Worm (Caenorhabditis elegans) whole organism, L1 larva: ENCODE measurements around the gene clec-51.

Experiments used
- F16B12.6 ChIP-seq: fragments of 150-350 bp; optimal IDR thresholded peaks from 2 replicates; lab custom pipeline; 2014; ENCODE audit warnings: missing biosample characterization, missing genetic modification characterization
- alr-1 ChIP-seq: fragments of 200-800 bp; sonication (Bioruptor generic); optimal IDR thresholded peaks from 2 replicates; lab custom pipeline; 2018; ENCODE audit warnings: borderline replicate concordance, mild to moderate bottlenecking, missing genetic modification characterization, missing compliant biosample characterization
- aly-2 ChIP-seq: fragments of 150-350 bp; optimal IDR thresholded peaks from 2 replicates; lab custom pipeline; 2014; ENCODE audit warnings: missing biosample characterization, missing genetic modification characterization
- ces-1 ChIP-seq: fragments of 150-350 bp; optimal IDR thresholded peaks from 2 replicates; lab custom pipeline; 2014; ENCODE audit warnings: missing biosample characterization, missing genetic modification reagents, missing genetic modification characterization
- pax-3 ChIP-seq: fragments of 200-800 bp; sonication (Bioruptor generic); optimal IDR thresholded peaks from 2 replicates; lab custom pipeline; 2018; ENCODE audit warnings: mild to moderate bottlenecking, missing genetic modification characterization, moderate library complexity, missing compliant biosample characterization
- skn-1 ChIP-seq: fragments of 150-350 bp; optimal IDR thresholded peaks from 2 replicates; lab custom pipeline; 2014; ENCODE audit warnings: missing biosample characterization, missing genetic modification characterization
- snpc-4 ChIP-seq: fragments of 150-350 bp; optimal IDR thresholded peaks from 2 replicates; lab custom pipeline; 2014; ENCODE audit warnings: missing biosample characterization, missing genetic modification characterization
- sptf-1 ChIP-seq: fragments of 150-350 bp; optimal IDR thresholded peaks from 2 replicates; lab custom pipeline; 2014; ENCODE audit warnings: missing biosample characterization, missing genetic modification characterization

DNA sequence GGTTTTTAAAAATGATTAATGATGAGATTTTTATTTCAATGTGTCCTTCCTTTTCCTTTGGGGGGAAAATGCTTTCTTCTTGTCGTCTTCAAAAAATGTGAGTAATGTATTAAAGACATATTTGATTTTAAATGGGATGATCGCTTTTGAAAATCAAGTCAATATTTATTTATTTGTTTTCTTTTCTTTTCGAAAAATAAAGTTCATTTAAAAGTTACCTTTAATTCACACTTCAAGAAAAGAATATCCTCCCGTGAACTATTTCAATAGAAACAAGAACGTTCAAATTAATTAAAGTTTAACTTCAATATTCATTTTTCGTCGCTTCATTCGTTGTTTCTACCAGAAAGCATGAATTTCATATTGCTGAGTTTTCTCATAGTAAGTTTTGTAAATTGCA lies 48.1 kb downstream of the clec-51 start, which contains the start of gene irld-8:
- TF ChIP-seq snpc-4 (no peak), skn-1 (tag; lab: Kevin White, UChicago) (no peak), pax-3 (tag; lab: Kevin White, UChicago) (no peak), sptf-1 (tag; lab: Kevin White, UChicago) (no peak), aly-2 (tag; lab: Kevin White, UChicago) (no peak), ces-1 (GFP tag; lab: Kevin White, UChicago) (no peak), F16B12.6 (tag; lab: Kevin White, UChicago) (no peak), alr-1 (tag; lab: Kevin White, UChicago) (no peak)
